Worm (Caenorhabditis elegans) whole organism, L4/young adult: Measurements from ENCODE around the gene nstp-8.

Experiments used
- W03F9.2 ChIP-seq: fragments of 150-350 bp; optimal IDR thresholded peaks from 2 replicates; lab custom pipeline; 2014; ENCODE audit warnings: missing biosample characterization, missing genetic modification characterization
- dao-5 ChIP-seq: sonication (generic microtip); optimal IDR thresholded peaks from 2 replicates; lab custom pipeline; 2016; ENCODE audit warnings: missing genotype, missing genetic modification characterization, moderate library complexity, missing compliant biosample characterization
- him-1 ChIP-seq: sonication (generic microtip); optimal IDR thresholded peaks from 2 replicates; lab custom pipeline; 2016; ENCODE audit warnings: missing genotype, missing genetic modification reagents, missing genetic modification characterization, missing compliant biosample characterization

DNA sequence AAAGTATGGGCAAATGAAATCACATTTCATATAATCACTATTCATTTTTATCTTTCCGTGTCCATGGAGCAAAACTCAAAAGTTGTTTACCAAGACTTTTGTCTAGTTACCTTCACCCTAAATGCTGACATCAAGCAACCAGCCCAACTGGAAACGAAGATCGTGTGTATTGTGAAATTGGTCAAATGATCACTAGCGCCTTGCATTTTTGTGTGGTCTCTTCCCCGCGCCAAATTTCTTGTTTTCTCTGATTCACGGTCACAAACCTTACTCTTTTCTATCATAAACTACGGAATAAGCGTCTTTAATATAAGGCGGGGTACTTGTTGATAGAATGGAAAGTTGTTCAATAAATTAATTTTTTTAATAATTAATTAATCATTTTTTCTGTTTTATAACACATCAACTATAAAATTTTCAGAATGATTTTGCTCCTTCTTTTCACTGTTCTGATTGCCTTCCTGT, 34.7 kb downstream of the nstp-8 start, which contains the start of gene cyp-33C7:
- no peak for TF ChIP-seq him-1 (tag; lab: Kevin White, UChicago)
- TF ChIP-seq dao-5 = no peak
- TF ChIP-seq W03F9.2 (tag; lab: Kevin White, UChicago) = no peak
